Worm (Caenorhabditis elegans): Measurements from ENCODE around the gene Y47D7A.2.

DNA sequence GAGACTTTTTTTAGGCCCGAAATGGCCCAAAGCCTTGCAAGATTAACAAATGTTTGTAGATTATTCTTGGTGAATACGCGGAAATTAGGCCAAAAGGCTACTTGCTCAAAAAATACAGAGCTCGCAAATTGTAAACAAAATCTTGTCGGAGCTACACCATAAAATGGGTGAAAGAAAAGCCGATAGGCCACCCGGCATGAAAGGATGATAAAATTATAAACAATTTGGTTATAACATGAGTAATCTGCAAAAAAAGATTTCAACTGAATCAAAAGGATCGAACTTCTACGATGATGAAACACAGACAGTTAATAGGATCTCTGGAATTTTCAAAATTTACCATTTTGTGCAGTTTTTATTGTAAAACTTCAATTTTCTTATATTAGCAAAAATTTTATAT, 21.9 kb upstream of the Y47D7A.2 start:
- no peak for TF ChIP-seq Y55F3AM.14 (GFP tag; optimal IDR thresholded peaks at IDR 0.05)
- TF ChIP-seq nhr-25 (tag; optimal IDR thresholded peaks at IDR 0.05) = no peak
- TF ChIP-seq ZK546.5 (tag; optimal IDR thresholded peaks at IDR 0.05) = no peak
- no peak for TF ChIP-seq blmp-1 (tag; optimal IDR thresholded peaks at IDR 0.05; ENCODE audit: insufficient read depth)
- no peak for TF ChIP-seq lin-11 (tag; optimal IDR thresholded peaks at IDR 0.05)
